Worm (Caenorhabditis elegans): ENCODE results near the gene pitp-1.

Gene pitp-1

ce11 chrIII:3564762-3565359 lies 35.3 kb upstream of the pitp-1 start:
- TF ChIP-seq mml-1 (tag; optimal IDR thresholded peaks at IDR 0.05): no peak
- peak; percentile 7 for TF ChIP-seq nfya-1 (tag; optimal IDR thresholded peaks at IDR 0.05; ENCODE audit: insufficient read depth)
- TF ChIP-seq fos-1 (tag; optimal IDR thresholded peaks at IDR 0.05): no peak
- no peak for TF ChIP-seq nhr-43 (tag; optimal IDR thresholded peaks at IDR 0.05; ENCODE audit: poor library complexity, severe bottlenecking)

DNA sequence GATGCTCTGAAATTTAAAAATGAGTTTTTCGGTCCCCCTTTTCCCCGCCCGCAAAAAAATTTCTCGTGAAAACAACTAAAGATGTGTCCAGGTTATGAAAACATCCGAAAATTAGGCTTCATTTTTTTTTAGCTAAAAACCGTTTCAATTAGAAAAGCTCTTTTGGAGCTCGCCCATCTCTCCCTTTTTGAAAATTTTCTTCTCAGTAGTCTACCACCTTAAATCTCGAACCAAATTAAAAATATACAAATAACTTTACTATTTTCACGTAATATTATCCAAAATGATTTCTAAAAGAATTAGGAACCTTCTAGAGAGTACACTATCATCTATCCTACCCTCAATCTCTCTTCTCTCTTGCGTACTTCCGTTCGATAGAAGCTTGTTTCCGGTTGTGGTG lies 32.7 kb upstream of the pitp-1 start:
- TF ChIP-seq nhr-28 (tag; optimal IDR thresholded peaks at IDR 0.05) (no peak), unc-39 (tag; optimal IDR thresholded peaks at IDR 0.05) (no peak), nfya-1 (tag; optimal IDR thresholded peaks at IDR 0.05; ENCODE audit: insufficient read depth) (no peak), hmg-11 (tag; optimal IDR thresholded peaks at IDR 0.05) (no peak), nhr-237 (tag; optimal IDR thresholded peaks at IDR 0.05) (no peak), mdl-1 (tag; optimal IDR thresholded peaks at IDR 0.05) (no peak), ceh-16 (tag; optimal IDR thresholded peaks at IDR 0.05) (no peak), elt-3 (tag; optimal IDR thresholded peaks at IDR 0.05) (no peak), sea-2 (GFP tag; optimal IDR thresholded peaks at IDR 0.05) (no peak), nhr-11 (tag; optimal IDR thresholded peaks at IDR 0.05) (no peak), skn-1 (tag; optimal IDR thresholded peaks at IDR 0.05) (no peak), fkh-10 (GFP tag; optimal IDR thresholded peaks at IDR 0.05) (no peak), snpc-4 (tag; optimal IDR thresholded peaks at IDR 0.05) (no peak), ZK546.5 (tag; optimal IDR thresholded peaks at IDR 0.05) (no peak), nhr-76 (tag; optimal IDR thresholded peaks at IDR 0.05) (no peak), nhr-23 (tag; optimal IDR thresholded peaks at IDR 0.05) (no peak), R02D3.7 (tag; optimal IDR thresholded peaks at IDR 0.05) (no peak), fos-1 (tag; optimal IDR thresholded peaks at IDR 0.05) (no peak)

- TF ChIP-seq fkh-2 (tag; optimal IDR thresholded peaks at IDR 0.05) (peak; percentile 60), fos-1 (tag; optimal IDR thresholded peaks at IDR 0.05) (no peak), unc-62 (GFP tag; optimal IDR thresholded peaks at IDR 0.05) (no peak), nhr-43 (tag; optimal IDR thresholded peaks at IDR 0.05; ENCODE audit: poor library complexity, severe bottlenecking) (no peak), jun-1 (tag; optimal IDR thresholded peaks at IDR 0.05) (no peak), elt-3 (tag; optimal IDR thresholded peaks at IDR 0.05) (no peak), ceh-82 (tag; optimal IDR thresholded peaks at IDR 0.05) (no peak), tbx-2 (tag; optimal IDR thresholded peaks at IDR 0.05) (peak; percentile 41), nfya-1 (tag; optimal IDR thresholded peaks at IDR 0.05; ENCODE audit: insufficient read depth) (peak; percentile 28), lsy-12 (tag; optimal IDR thresholded peaks at IDR 0.05) (no peak), pqm-1 (tag; optimal IDR thresholded peaks at IDR 0.05) (no peak), nhr-77 (tag; optimal IDR thresholded peaks at IDR 0.05) (no peak), sea-2 (GFP tag; optimal IDR thresholded peaks at IDR 0.05) (no peak), snpc-4 (tag; optimal IDR thresholded peaks at IDR 0.05) (no peak), egl-27 (tag; optimal IDR thresholded peaks at IDR 0.05) (no peak), ceh-28 (tag; optimal IDR thresholded peaks at IDR 0.05) (no peak), lin-39 (tag; optimal IDR thresholded peaks at IDR 0.05) (peak; percentile 21), R02D3.7 (tag; optimal IDR thresholded peaks at IDR 0.05) (no peak), zag-1 (tag; optimal IDR thresholded peaks at IDR 0.05) (no peak)
Observed at ce11 chrIII:3560235-3560634, 30.6 kb upstream of the pitp-1 start.

- no peak for TF ChIP-seq pha-4 (tag; optimal IDR thresholded peaks at IDR 0.05)
- no peak for TF ChIP-seq elt-3 (tag; optimal IDR thresholded peaks at IDR 0.05)
Observed at ce11 chrIII:3553349-3553748, 23.8 kb upstream of the pitp-1 start, which contains the start of gene C54C6.4. Gene C54C6.4, plus strand, starts transcription at chrIII:3553649.

ce11 chrIII:3550364-3550763 lies 20.8 kb upstream of the pitp-1 start:
- no peak for TF ChIP-seq tbx-2 (tag; optimal IDR thresholded peaks at IDR 0.05)
- no peak for TF ChIP-seq nhr-76 (tag; optimal IDR thresholded peaks at IDR 0.05)
- no peak for TF ChIP-seq egl-27 (tag; optimal IDR thresholded peaks at IDR 0.05)
- TF ChIP-seq zag-1 (tag; optimal IDR thresholded peaks at IDR 0.05): no peak
- TF ChIP-seq lsy-12 (tag; optimal IDR thresholded peaks at IDR 0.05): no peak
- TF ChIP-seq mml-1 (tag; optimal IDR thresholded peaks at IDR 0.05): no peak
- no peak for TF ChIP-seq nhr-67 (tag; optimal IDR thresholded peaks at IDR 0.05)
- TF ChIP-seq jun-1 (tag; optimal IDR thresholded peaks at IDR 0.05): no peak
- TF ChIP-seq ceh-28 (tag; optimal IDR thresholded peaks at IDR 0.05): no peak
- no peak for TF ChIP-seq sea-2 (GFP tag; optimal IDR thresholded peaks at IDR 0.05)
- no peak for TF ChIP-seq fkh-10 (GFP tag; optimal IDR thresholded peaks at IDR 0.05)
- no peak for TF ChIP-seq elt-3 (tag; optimal IDR thresholded peaks at IDR 0.05)
- no peak for TF ChIP-seq elt-2 (tag; optimal IDR thresholded peaks at IDR 0.05)
- no peak for TF ChIP-seq ceh-16 (tag; optimal IDR thresholded peaks at IDR 0.05)
- no peak for TF ChIP-seq lin-39 (tag; optimal IDR thresholded peaks at IDR 0.05)
- TF ChIP-seq nhr-25 (tag; optimal IDR thresholded peaks at IDR 0.05): no peak
- no peak for TF ChIP-seq ama-1 (optimal IDR thresholded peaks at IDR 0.05)
- TF ChIP-seq fos-1 (tag; optimal IDR thresholded peaks at IDR 0.05): no peak
- no peak for TF ChIP-seq nfya-1 (tag; optimal IDR thresholded peaks at IDR 0.05; ENCODE audit: insufficient read depth)
- TF ChIP-seq skn-1 (tag; optimal IDR thresholded peaks at IDR 0.05): no peak
